Comparison of ENCODE assay signal across 2 fruit fly cellular contexts in genomic region chr3L:7643562-7643961, dm6.
TF ChIP-seq lines count a peak whose summit lies in the region.

No protein-coding gene starts in this region.

- TF ChIP-seq CTCF in whole organism, embryonic (GFP tag; optimal IDR thresholded peaks at IDR 0.05; lab: Kevin White, UChicago) = no peak

TF ChIP-seq in whole organism, adult, 20 proteins besides CTCF, POLR2A, EP300 and RAD21:
- peak; percentile 54 for TF ChIP-seq pad (GFP tag; optimal IDR thresholded peaks at IDR 0.05; lab: Kevin White, UChicago)
- no peak for TF ChIP-seq CG7101 (tag; optimal IDR thresholded peaks at IDR 0.05; lab: Kevin White, UChicago)

TF ChIP-seq in whole organism, embryonic, 481 proteins besides CTCF, POLR2A, EP300 and RAD21:
- TF ChIP-seq CG5180 (GFP tag; optimal IDR thresholded peaks at IDR 0.05; lab: Kevin White, UChicago) = peak; percentile 97
- peak; percentile 90 for TF ChIP-seq z (GFP tag; IDR thresholded peaks at IDR 0.05; lab: Robert Waterston, UW)
- TF ChIP-seq Elba2 (GFP tag; optimal IDR thresholded peaks at IDR 0.05; lab: Kevin White, UChicago) = peak; percentile 77
- no peak for TF ChIP-seq so (GFP tag; IDR thresholded peaks at IDR 0.05; lab: Robert Waterston, UW)
